Worm (Caenorhabditis elegans) whole organism, L2 larva: ENCODE measurements around the gene bmy-1.

Experiments used
- R02D3.7 ChIP-seq: fragments of 150-350 bp; optimal IDR thresholded peaks from 2 replicates; lab custom pipeline; 2014; ENCODE audit warnings: missing biosample characterization, missing genetic modification characterization
- Y55F3AM.14 ChIP-seq: fragments of 200-800 bp; sonication (Bioruptor generic); optimal IDR thresholded peaks from 2 replicates; lab custom pipeline; 2018; ENCODE audit warnings: mild to moderate bottlenecking, missing genetic modification characterization, missing compliant biosample characterization
- alr-1 ChIP-seq: fragments of 150-350 bp; optimal IDR thresholded peaks from 2 replicates; lab custom pipeline; 2014; ENCODE audit warnings: missing biosample characterization, missing genetic modification characterization
- aly-2 ChIP-seq: fragments of 150-350 bp; optimal IDR thresholded peaks from 2 replicates; lab custom pipeline; 2014; ENCODE audit warnings: missing biosample characterization, missing genetic modification characterization
- ama-1 ChIP-seq: fragments of 150-350 bp; optimal IDR thresholded peaks from 2 replicates; lab custom pipeline; 2018; ENCODE audit warnings: inconsistent platforms
- ceh-16 ChIP-seq: fragments of 150-350 bp; optimal IDR thresholded peaks from 2 replicates; lab custom pipeline; 2014; ENCODE audit warnings: missing biosample characterization, missing genetic modification characterization
- ceh-82 ChIP-seq: fragments of 150-350 bp; optimal IDR thresholded peaks from 2 replicates; lab custom pipeline; 2014; ENCODE audit warnings: missing biosample characterization, missing genetic modification characterization
- crh-2 ChIP-seq: sonication (generic microtip); optimal IDR thresholded peaks from 2 replicates; lab custom pipeline; 2017; ENCODE audit warnings: missing biosample characterization, missing genetic modification characterization
- dmd-4 ChIP-seq: sonication (generic microtip); optimal IDR thresholded peaks from 2 replicates; lab custom pipeline; 2017; ENCODE audit warnings: missing biosample characterization, missing genetic modification characterization
- egl-27 ChIP-seq: sonication (generic microtip); optimal IDR thresholded peaks from 3 replicates; lab custom pipeline; 2017; ENCODE audit warnings: missing biosample characterization, missing genetic modification reagents, missing genetic modification characterization
- elt-1 ChIP-seq: fragments of 150-350 bp; optimal IDR thresholded peaks from 2 replicates; lab custom pipeline; 2014; ENCODE audit warnings: missing biosample characterization, missing genetic modification characterization
- fos-1 ChIP-seq: fragments of 150-350 bp; optimal IDR thresholded peaks from 2 replicates; lab custom pipeline; 2014; ENCODE audit warnings: missing biosample characterization, missing genetic modification characterization
- gmeb-1 ChIP-seq: fragments of 150-350 bp; optimal IDR thresholded peaks from 2 replicates; lab custom pipeline; 2014; ENCODE audit warnings: missing biosample characterization, missing genetic modification characterization
- lin-11 ChIP-seq: fragments of 150-350 bp; sonication (generic microtip); optimal IDR thresholded peaks from 2 replicates; lab custom pipeline; 2014; ENCODE audit warnings: missing biosample characterization, missing genetic modification characterization, inconsistent platforms, mixed read lengths
- lin-13 ChIP-seq: fragments of 150-350 bp; optimal IDR thresholded peaks from 2 replicates; lab custom pipeline; 2014; ENCODE audit warnings: missing biosample characterization, missing genetic modification reagents, missing genetic modification characterization
- lin-39 ChIP-seq: fragments of 150-350 bp; optimal IDR thresholded peaks from 2 replicates; lab custom pipeline; 2014; ENCODE audit warnings: missing biosample characterization, missing genetic modification reagents, missing genetic modification characterization
- lsy-2 ChIP-seq, 2 experiments: fragments of 150-350 bp in 1 of 2; sonication (generic microtip) in 1 of 2; optimal IDR thresholded peaks; 2 replicates each; lab custom pipeline; 2014 to 2017; ENCODE audit warnings: missing biosample characterization in 2 of 2, missing genetic modification characterization in 2 of 2
- mab-5 ChIP-seq: fragments of 150-350 bp; optimal IDR thresholded peaks from 2 replicates; lab custom pipeline; 2014; ENCODE audit warnings: missing biosample characterization, missing genetic modification characterization
- mbf-1 ChIP-seq: sonication (generic microtip); optimal IDR thresholded peaks from 2 replicates; lab custom pipeline; 2017; ENCODE audit warnings: missing biosample characterization, missing genetic modification characterization
- mdl-1 ChIP-seq, 2 experiments: fragments of 150-350 bp in 1 of 2; sonication (generic microtip) in 1 of 2; optimal IDR thresholded peaks; 2 replicates each; lab custom pipeline; 2017; ENCODE audit warnings: missing biosample characterization in 2 of 2, missing genetic modification characterization in 2 of 2
- nhr-10 ChIP-seq: sonication (generic microtip); optimal IDR thresholded peaks from 2 replicates; lab custom pipeline; 2017; ENCODE audit warnings: missing biosample characterization, missing genetic modification characterization
- nhr-11 ChIP-seq: fragments of 150-350 bp; optimal IDR thresholded peaks from 2 replicates; lab custom pipeline; 2014; ENCODE audit warnings: missing biosample characterization, missing genetic modification characterization
- nhr-129 ChIP-seq: fragments of 150-350 bp; optimal IDR thresholded peaks from 2 replicates; lab custom pipeline; 2014; ENCODE audit warnings: missing biosample characterization, missing genetic modification characterization
- nhr-23 ChIP-seq: fragments of 150-350 bp; optimal IDR thresholded peaks from 2 replicates; lab custom pipeline; 2014; ENCODE audit warnings: missing biosample characterization, missing genetic modification reagents, missing genetic modification characterization
- nhr-237 ChIP-seq: fragments of 150-350 bp; optimal IDR thresholded peaks from 2 replicates; lab custom pipeline; 2014; ENCODE audit warnings: missing biosample characterization, missing genetic modification characterization
- nhr-77 ChIP-seq: fragments of 150-350 bp; optimal IDR thresholded peaks from 2 replicates; lab custom pipeline; 2014; ENCODE audit warnings: missing biosample characterization, missing genetic modification characterization
- sma-3 ChIP-seq: sonication (generic microtip); optimal IDR thresholded peaks from 2 replicates; lab custom pipeline; 2016; ENCODE audit warnings: missing genetic modification reagents, missing genetic modification characterization, missing compliant biosample characterization
- sma-9 ChIP-seq, 2 experiments: fragments of 150-350 bp in 1 of 2; sonication (generic microtip) in 1 of 2; optimal IDR thresholded peaks; 2 replicates each; lab custom pipeline; 2014 to 2016; ENCODE audit warnings: missing genetic modification characterization in 2 of 2, mild to moderate bottlenecking in 1 of 2, missing biosample characterization in 1 of 2, missing compliant biosample characterization in 1 of 2, missing genetic modification reagents in 1 of 2, moderate library complexity in 1 of 2
- unc-39 ChIP-seq: fragments of 150-350 bp; optimal IDR thresholded peaks from 2 replicates; lab custom pipeline; 2014; ENCODE audit warnings: missing biosample characterization, missing genetic modification characterization
- unc-55 ChIP-seq: fragments of 150-350 bp; sonication (generic microtip); optimal IDR thresholded peaks from 3 replicates; lab custom pipeline; 2014; ENCODE audit warnings: missing biosample characterization, missing genetic modification reagents, missing genetic modification characterization
- unc-62 ChIP-seq: fragments of 150-350 bp; optimal IDR thresholded peaks from 2 replicates; lab custom pipeline; 2014; ENCODE audit warnings: missing biosample characterization, missing genetic modification reagents, missing genetic modification characterization
- zag-1 ChIP-seq: fragments of 150-350 bp; optimal IDR thresholded peaks from 2 replicates; lab custom pipeline; 2014; ENCODE audit warnings: missing biosample characterization, missing genetic modification characterization
- ztf-1 ChIP-seq: fragments of 200-800 bp; sonication (Bioruptor generic); conservative IDR thresholded peaks from 2 replicates; pipeline ENCODE4 v1.3.6; 2022; ENCODE audit warnings: missing genetic modification characterization, missing compliant biosample characterization
- ztf-11 ChIP-seq: sonication (generic microtip); optimal IDR thresholded peaks from 2 replicates; lab custom pipeline; 2017; ENCODE audit warnings: missing biosample characterization, missing genetic modification characterization
- ztf-4 ChIP-seq: fragments of 150-350 bp; optimal IDR thresholded peaks from 2 replicates; lab custom pipeline; 2014; ENCODE audit warnings: missing biosample characterization, missing genetic modification characterization

The bmy-1 gene

ce11 chrII:5351799-5352198, 6.7 kb upstream of the bmy-1 start, which contains the start of gene F09E5.7:
Gene F09E5.7 (plus strand): TSS chrII:5352099.
- no peak for TF ChIP-seq alr-1
- no peak for TF ChIP-seq unc-39 (tag; lab: Kevin White, UChicago)
- TF ChIP-seq nhr-129 (tag; lab: Kevin White, UChicago), result no peak
- no peak for TF ChIP-seq R02D3.7 (tag; lab: Kevin White, UChicago)
- no peak for TF ChIP-seq mab-5 (tag; lab: Kevin White, UChicago)
- no peak for TF ChIP-seq lsy-2 (tag; optimal IDR thresholded peaks at IDR 0.05; lab: Kevin White, UChicago)

- TF ChIP-seq crh-2 (tag; lab: Kevin White, UChicago) (no peak), lsy-2 (tag; optimal IDR thresholded peaks at IDR 0.05; lab: Kevin White, UChicago) (peak in 1 of 2 experiments; percentile 22), Y55F3AM.14 (GFP tag; lab: Kevin White, UChicago) (peak; percentile 25), aly-2 (tag; lab: Kevin White, UChicago) (no peak), sma-3 (GFP tag; lab: Kevin White, UChicago) (peak; percentile 22), sma-9 (GFP tag; optimal IDR thresholded peaks at IDR 0.05; lab: Kevin White, UChicago) (peak; percentile 17), sma-9 (tag; optimal IDR thresholded peaks at IDR 0.05; lab: Kevin White, UChicago) (no peak), lin-13 (GFP tag; lab: Kevin White, UChicago) (no peak)
Measured at ce11 chrII:5353642-5354041, 4.9 kb upstream of the bmy-1 start.

- TF ChIP-seq ama-1, result no peak
- TF ChIP-seq nhr-23 (tag; lab: Kevin White, UChicago), result no peak
- TF ChIP-seq mdl-1 (tag; optimal IDR thresholded peaks at IDR 0.05; lab: Kevin White, UChicago), result no peak
- TF ChIP-seq elt-1 (tag; lab: Kevin White, UChicago), result no peak
- no peak for TF ChIP-seq nhr-10
- no peak for TF ChIP-seq ztf-1 (GFP tag; lab: Robert Waterston, UW)
Measured at ce11 chrII:5355384-5355783, 3.1 kb upstream of the bmy-1 start, which contains the start of gene srg-69. Gene srg-69 (plus strand): TSS chrII:5355684.

- TF ChIP-seq ztf-11 (tag; lab: Kevin White, UChicago) (no peak), mbf-1 (tag; lab: Kevin White, UChicago) (no peak), ceh-16 (tag; lab: Kevin White, UChicago) (no peak), unc-55 (no peak), crh-2 (tag; lab: Kevin White, UChicago) (no peak), unc-62 (GFP tag; lab: Kevin White, UChicago) (no peak), lin-13 (GFP tag; lab: Kevin White, UChicago) (no peak)
Measured at ce11 chrII:5359252-5359651, 757 bp downstream of the bmy-1 start, which contains the start of gene sec-6. Gene sec-6 (plus strand): TSS chrII:5359552.

- TF ChIP-seq mdl-1 (tag; optimal IDR thresholded peaks at IDR 0.05; lab: Kevin White, UChicago) (no peak), nhr-11 (no peak), egl-27 (tag; lab: Kevin White, UChicago) (no peak), zag-1 (no peak), ceh-82 (no peak), lsy-2 (tag; optimal IDR thresholded peaks at IDR 0.05; lab: Kevin White, UChicago) (no peak), nhr-77 (no peak), gmeb-1 (no peak), dmd-4 (tag; lab: Kevin White, UChicago) (no peak), lin-39 (tag; lab: Kevin White, UChicago) (no peak), lin-11 (tag; lab: Kevin White, UChicago) (no peak), nhr-237 (tag; lab: Kevin White, UChicago) (no peak)
Measured at ce11 chrII:5364516-5364915, 6.0 kb downstream of the bmy-1 start.

- TF ChIP-seq aly-2 (tag; lab: Kevin White, UChicago) (no peak), nhr-77 (no peak), R02D3.7 (tag; lab: Kevin White, UChicago) (no peak), ztf-11 (tag; lab: Kevin White, UChicago) (no peak), gmeb-1 (no peak), ceh-16 (tag; lab: Kevin White, UChicago) (no peak), elt-1 (tag; lab: Kevin White, UChicago) (no peak), fos-1 (tag; lab: Kevin White, UChicago) (no peak), ztf-4 (tag; lab: Kevin White, UChicago) (no peak), nhr-23 (tag; lab: Kevin White, UChicago) (no peak), alr-1 (no peak), nhr-129 (tag; lab: Kevin White, UChicago) (no peak)
Measured at ce11 chrII:5365645-5366044, 7.2 kb downstream of the bmy-1 start, which contains the start of gene F09E5.16. Gene F09E5.16 (minus strand): TSS chrII:5365745.
